Worm (Caenorhabditis elegans) whole organism, late embryonic: ENCODE data around the gene chil-24.

Source experiments
- ahr-1 ChIP-seq: sonication (generic microtip); optimal IDR thresholded peaks from 2 replicates; lab custom pipeline; 2016; ENCODE audit warnings: missing genetic modification characterization, missing compliant biosample characterization
- ceh-31 ChIP-seq: sonication (generic microtip); optimal IDR thresholded peaks from 2 replicates; lab custom pipeline; 2016; ENCODE audit warnings: missing genetic modification characterization, missing compliant biosample characterization
- ets-4 ChIP-seq: sonication (generic microtip); optimal IDR thresholded peaks from 2 replicates; lab custom pipeline; 2016; ENCODE audit warnings: missing genetic modification characterization, missing compliant biosample characterization
- pag-3 ChIP-seq: sonication (generic microtip); optimal IDR thresholded peaks from 2 replicates; lab custom pipeline; 2016; ENCODE audit warnings: missing compliant biosample characterization, missing genetic modification characterization, borderline replicate concordance
- pha-2 ChIP-seq: sonication (generic microtip); optimal IDR thresholded peaks from 2 replicates; lab custom pipeline; 2017; ENCODE audit warnings: mild to moderate bottlenecking, missing genetic modification characterization, missing compliant biosample characterization

ce11 chrII:3137804-3138203, 8.8 kb downstream of the chil-24 start, which contains the start of gene sri-54:
- TF ChIP-seq pha-2: no peak
- TF ChIP-seq ahr-1 (tag; lab: Kevin White, UChicago): no peak
- no peak for TF ChIP-seq ceh-31 (tag; lab: Kevin White, UChicago)
- TF ChIP-seq ets-4 (tag; lab: Kevin White, UChicago): no peak
- TF ChIP-seq pag-3 (tag; lab: Kevin White, UChicago): no peak
